Fruit fly (Drosophila melanogaster): ENCODE measurements around the gene Hmgcl.

The Hmgcl gene

dm6 chr2L:6968013-6968517 lies 7.9 kb downstream of the Hmgcl start (continued):
- no peak; the same call in 2 of the 3 replicates for TF ChIP-seq ken (GFP tag; IDR thresholded peaks at IDR 0.05)
- TF ChIP-seq run (tag; optimal IDR thresholded peaks at IDR 0.05) = no peak
- no peak for TF ChIP-seq CG11560 (tag; IDR thresholded peaks at IDR 0.05)
- peak; percentile 76 for TF ChIP-seq Opbp (GFP tag; IDR thresholded peaks at IDR 0.05; ENCODE audit: partially characterized antibody)
- TF ChIP-seq ftz-f1 (GFP tag; optimal IDR thresholded peaks at IDR 0.05) = no peak
- no peak for TF ChIP-seq Sox100B (GFP tag; optimal IDR thresholded peaks at IDR 0.05)
- TF ChIP-seq al (GFP tag; IDR thresholded peaks at IDR 0.05) = 0 out of 2 replicates have a peak, but pooled peaks have one; percentile 4
- no peak for TF ChIP-seq Stat92E (GFP tag; optimal IDR thresholded peaks at IDR 0.05)
- peak; percentile 32 for TF ChIP-seq nmo (GFP tag; optimal IDR thresholded peaks at IDR 0.05)
- TF ChIP-seq CG2712 (tag; optimal IDR thresholded peaks at IDR 0.05) = peak; percentile 40
- TF ChIP-seq Mes4 (GFP tag; optimal IDR thresholded peaks at IDR 0.05) = peak; percentile 59
- TF ChIP-seq CG17802 (tag; optimal IDR thresholded peaks at IDR 0.05) = no peak
- TF ChIP-seq gce (GFP tag; IDR thresholded peaks at IDR 0.05) = no peak
- no peak for TF ChIP-seq lov (optimal IDR thresholded peaks at IDR 0.05)
- TF ChIP-seq lov (GFP tag; IDR thresholded peaks at IDR 0.05) = no peak
- peak; percentile 79 for TF ChIP-seq CG2129 (GFP tag; IDR thresholded peaks at IDR 0.05; ENCODE audit: partially characterized antibody)
- peak; percentile 31 for TF ChIP-seq CrebB (tag; optimal IDR thresholded peaks at IDR 0.05)
- no peak for TF ChIP-seq CG10147 (GFP tag; optimal IDR thresholded peaks at IDR 0.05)
- TF ChIP-seq yki (optimal IDR thresholded peaks at IDR 0.05) = no peak
- no peak for TF ChIP-seq sr (GFP tag; IDR thresholded peaks at IDR 0.05)
- TF ChIP-seq CG2875 (GFP tag; optimal IDR thresholded peaks at IDR 0.05) = peak; percentile 55
- no peak for TF ChIP-seq MTF-1 (GFP tag; optimal IDR thresholded peaks at IDR 0.05; ENCODE audit: borderline replicate concordance)
- TF ChIP-seq insv (GFP tag; optimal IDR thresholded peaks at IDR 0.05) = no peak
- TF ChIP-seq Six4 (GFP tag; optimal IDR thresholded peaks at IDR 0.05) = peak; percentile 20
- no peak for TF ChIP-seq pita (GFP tag; optimal IDR thresholded peaks at IDR 0.05)
- no peak for TF ChIP-seq Sry-β (GFP tag; optimal IDR thresholded peaks at IDR 0.05)
- TF ChIP-seq Meics (GFP tag; optimal IDR thresholded peaks at IDR 0.05) = peak; percentile 45
- peak; percentile 17 for TF ChIP-seq CG6254 (GFP tag; optimal IDR thresholded peaks at IDR 0.05)
- TF ChIP-seq ac (GFP tag; optimal IDR thresholded peaks at IDR 0.05) = no peak
- TF ChIP-seq CG11723 (GFP tag; optimal IDR thresholded peaks at IDR 0.05) = no peak
- no peak for TF ChIP-seq TFAM (GFP tag; optimal IDR thresholded peaks at IDR 0.05)
- peak; percentile 70 for TF ChIP-seq unc-4 (GFP tag; IDR thresholded peaks at IDR 0.05; ENCODE audit: partially characterized antibody)
- TF ChIP-seq CG17829 (tag; optimal IDR thresholded peaks at IDR 0.05) = peak; percentile 20
- TF ChIP-seq Dek (tag; optimal IDR thresholded peaks at IDR 0.05) = no peak
- TF ChIP-seq CG15073 (GFP tag; optimal IDR thresholded peaks at IDR 0.05) = no peak
- peak; percentile 27 for TF ChIP-seq CG10209 (GFP tag; optimal IDR thresholded peaks at IDR 0.05)
- TF ChIP-seq CG7357 (GFP tag; IDR thresholded peaks at IDR 0.05) = no peak
- TF ChIP-seq Ptx1 (GFP tag; IDR thresholded peaks at IDR 0.05) = 0 out of 2 replicates have a peak, but pooled peaks have one; percentile 15
- peak; percentile 18 for TF ChIP-seq CG12219 (GFP tag; optimal IDR thresholded peaks at IDR 0.05)
- peak; percentile 59 for TF ChIP-seq Dref (GFP tag; IDR thresholded peaks at IDR 0.05)
- peak; percentile 6 for TF ChIP-seq Nf-YB (GFP tag; optimal IDR thresholded peaks at IDR 0.05)
- TF ChIP-seq CG8478 (optimal IDR thresholded peaks at IDR 0.05) = no peak
- 0 out of 2 replicates have a peak, but pooled peaks have one; percentile 6 for TF ChIP-seq CG31224 (GFP tag; IDR thresholded peaks at IDR 0.05)
- no peak for TF ChIP-seq Dp (GFP tag; optimal IDR thresholded peaks at IDR 0.05)
- TF ChIP-seq vvl (GFP tag; IDR thresholded peaks at IDR 0.05) = peak; percentile 77
- no peak for TF ChIP-seq CG10321 (GFP tag; IDR thresholded peaks at IDR 0.05)
- TF ChIP-seq Hsf (GFP tag; optimal IDR thresholded peaks at IDR 0.05) = peak; percentile 59
- TF ChIP-seq ems (GFP tag; optimal IDR thresholded peaks at IDR 0.05) = peak; percentile 35
- TF ChIP-seq lilli (GFP tag; optimal IDR thresholded peaks at IDR 0.05) = peak; percentile 70
- no peak for TF ChIP-seq hth (optimal IDR thresholded peaks at IDR 0.05)
- TF ChIP-seq zf30C (GFP tag; optimal IDR thresholded peaks at IDR 0.05) = no peak
